Fruit fly (Drosophila melanogaster): Measurements from ENCODE around the gene CG4829.

The CG4829 gene

dm6 chrX:16782175-16782916, 29.2 kb upstream of the CG4829 start (continued):
- no peak for TF ChIP-seq sug (tag; optimal IDR thresholded peaks at IDR 0.05)
- peak; percentile 37 for TF ChIP-seq CG4820 (GFP tag; optimal IDR thresholded peaks at IDR 0.05)
- TF ChIP-seq CG11247 (GFP tag; IDR thresholded peaks at IDR 0.05) = no peak
- TF ChIP-seq Taf1 (GFP tag; IDR thresholded peaks at IDR 0.05) = 0 out of 2 replicates have a peak, but pooled peaks have one; percentile 39
- no peak for TF ChIP-seq CG1832 (GFP tag; optimal IDR thresholded peaks at IDR 0.05)
- peak; percentile 31 for TF ChIP-seq CG8924 (tag; optimal IDR thresholded peaks at IDR 0.05)
- TF ChIP-seq CG7745 (tag; optimal IDR thresholded peaks at IDR 0.05) = no peak
- TF ChIP-seq CG8359 (GFP tag; optimal IDR thresholded peaks at IDR 0.05; ENCODE audit: borderline replicate concordance) = no peak
- TF ChIP-seq CG14860 (GFP tag; IDR thresholded peaks at IDR 0.05; ENCODE audit: partially characterized antibody) = no peak
- no peak for TF ChIP-seq CG4707 (GFP tag; optimal IDR thresholded peaks at IDR 0.05)
- peak; percentile 45 for TF ChIP-seq sob (GFP tag; IDR thresholded peaks at IDR 0.05)
- TF ChIP-seq CG17186 (GFP tag; optimal IDR thresholded peaks at IDR 0.05) = no peak
- TF ChIP-seq lola (GFP tag; optimal IDR thresholded peaks at IDR 0.05) = peak in 1 of 3 experiments; percentile 21
- TF ChIP-seq Max (GFP tag; optimal IDR thresholded peaks at IDR 0.05) = peak; percentile 17
- TF ChIP-seq dpn (GFP tag; optimal IDR thresholded peaks at IDR 0.05) = peak; percentile 47 to 59
- TF ChIP-seq ab (GFP tag; optimal IDR thresholded peaks at IDR 0.05) = no peak
- no peak for TF ChIP-seq Dek (tag; optimal IDR thresholded peaks at IDR 0.05)
- TF ChIP-seq salm (tag; optimal IDR thresholded peaks at IDR 0.05) = peak; percentile 30
- TF ChIP-seq CG10366 (GFP tag; IDR thresholded peaks at IDR 0.05) = peak; percentile 48
- no peak for TF ChIP-seq CG1792 (GFP tag; optimal IDR thresholded peaks at IDR 0.05)
- TF ChIP-seq ci (GFP tag; IDR thresholded peaks at IDR 0.05) = 0 out of 3 replicates have a peak, but pooled peaks have one; percentile 65
- peak; percentile 26 for TF ChIP-seq Fer3 (tag; optimal IDR thresholded peaks at IDR 0.05)
- peak; percentile 23 for TF ChIP-seq pum (GFP tag; optimal IDR thresholded peaks at IDR 0.05)
- TF ChIP-seq pfk (GFP tag; optimal IDR thresholded peaks at IDR 0.05) = no peak
- no peak for TF ChIP-seq CG15479 (GFP tag; optimal IDR thresholded peaks at IDR 0.05)
- TF ChIP-seq CG2202 (tag; optimal IDR thresholded peaks at IDR 0.05) = no peak
- TF ChIP-seq pnt (GFP tag; optimal IDR thresholded peaks at IDR 0.05) = peak; percentile 53
- TF ChIP-seq Atf3 (GFP tag; optimal IDR thresholded peaks at IDR 0.05) = no peak
- TF ChIP-seq vfl (GFP tag; optimal IDR thresholded peaks at IDR 0.05) = peak; percentile 29
- TF ChIP-seq Rx (GFP tag; IDR thresholded peaks at IDR 0.05) = peak; percentile 52; the same call in 1 of the 2 replicates
- TF ChIP-seq Hmx (GFP tag; optimal IDR thresholded peaks at IDR 0.05) = no peak
- peak; percentile 29; the same call in 1 of the 2 replicates for TF ChIP-seq CG9215 (GFP tag; IDR thresholded peaks at IDR 0.05)
- TF ChIP-seq CG13287 (GFP tag; IDR thresholded peaks at IDR 0.05; ENCODE audit: partially characterized antibody) = 0 out of 2 replicates have a peak, but pooled peaks have one; percentile 20
- TF ChIP-seq CG14965 (GFP tag; optimal IDR thresholded peaks at IDR 0.05; ENCODE audit: borderline replicate concordance) = peak; percentile 18
- TF ChIP-seq Oaz (GFP tag; IDR thresholded peaks at IDR 0.05) = no peak
- TF ChIP-seq zen2 (GFP tag; IDR thresholded peaks at IDR 0.05; ENCODE audit: partially characterized antibody) = no peak
- TF ChIP-seq pho (GFP tag; optimal IDR thresholded peaks at IDR 0.05) = peak; percentile 39
- TF ChIP-seq ken (GFP tag; IDR thresholded peaks at IDR 0.05) = peak; percentile 33; the same call in 1 of the 3 replicates
- peak; percentile 23 for TF ChIP-seq CG14710 (tag; optimal IDR thresholded peaks at IDR 0.05)
- TF ChIP-seq abd-A (tag; optimal IDR thresholded peaks at IDR 0.05) = no peak
- TF ChIP-seq lab (GFP tag; optimal IDR thresholded peaks at IDR 0.05) = peak; percentile 67
- TF ChIP-seq Atf6 (GFP tag; IDR thresholded peaks at IDR 0.05) = peak; percentile 42; the same call in 1 of the 2 replicates
- TF ChIP-seq sens (GFP tag) = peak; percentile 82
- TF ChIP-seq mirr (GFP tag; optimal IDR thresholded peaks at IDR 0.05) = peak; percentile 45
- peak; percentile 47 for TF ChIP-seq HLH54F (GFP tag; optimal IDR thresholded peaks at IDR 0.05)
- TF ChIP-seq CG4854 (GFP tag; optimal IDR thresholded peaks at IDR 0.05) = peak; percentile 26
- TF ChIP-seq Nf-YA (GFP tag; IDR thresholded peaks at IDR 0.05) = no peak
- TF ChIP-seq Usf (GFP tag; optimal IDR thresholded peaks at IDR 0.05) = no peak
- no peak for TF ChIP-seq CG4282 (GFP tag; optimal IDR thresholded peaks at IDR 0.05)

Measured in whole organism, embryonic.